Worm (Caenorhabditis elegans) whole organism, young adult: ENCODE results near the gene sre-30.

Source experiments
- ama-1 ChIP-seq, 3 experiments: fragments of 150-350 bp in 1 of 3; sonication (generic microtip) in 2 of 3; optimal IDR thresholded peaks; 2 replicates each; lab custom pipeline; 2014 to 2018; ENCODE audit warnings: missing biosample characterization in 2 of 3, missing genetic modification characterization in 2 of 3, missing genetic modification reagents in 2 of 3
- ceh-100 ChIP-seq: fragments of 200-800 bp; sonication (Bioruptor generic); IDR thresholded peaks from 2 replicates; pipeline ENCODE4 v1.3.6; 2022; ENCODE audit warnings: missing genetic modification reagents, missing genetic modification characterization, missing compliant biosample characterization
- ceh-40 ChIP-seq: fragments of 200-800 bp; sonication (Bioruptor generic); IDR thresholded peaks from 2 replicates; pipeline ENCODE4 v1.3.6; 2022; ENCODE audit warnings: missing genetic modification characterization, missing compliant biosample characterization
- madf-10 ChIP-seq: sonication (generic microtip); optimal IDR thresholded peaks from 2 replicates; lab custom pipeline; 2016; ENCODE audit warnings: mild to moderate bottlenecking, missing genetic modification characterization, missing compliant biosample characterization
- sdz-38 ChIP-seq: sonication (generic microtip); optimal IDR thresholded peaks from 2 replicates; lab custom pipeline; 2016; ENCODE audit warnings: missing genotype, missing genetic modification characterization, missing compliant biosample characterization
- snpc-4 ChIP-seq, 5 experiments: fragments of 150-350 bp in 1 of 5; sonication (generic microtip) in 4 of 5; optimal IDR thresholded peaks; 2 replicates each; lab custom pipeline; 2014 to 2018; ENCODE audit warnings: missing genetic modification characterization in 5 of 5, missing biosample characterization in 3 of 5, antibody characterized with exemption in 2 of 5, mild to moderate bottlenecking in 2 of 5, missing compliant biosample characterization in 2 of 5, missing genotype in 2 of 5, moderate library complexity in 2 of 5, missing genetic modification reagents in 1 of 5
- tlf-1 ChIP-seq: fragments of 200-800 bp; sonication (Bioruptor generic); optimal IDR thresholded peaks from 2 replicates; lab custom pipeline; 2018; ENCODE audit warnings: mild to moderate bottlenecking, missing genetic modification characterization, missing compliant biosample characterization
- unc-130 ChIP-seq: sonication (generic microtip); optimal IDR thresholded peaks from 2 replicates; lab custom pipeline; 2016; ENCODE audit warnings: missing genetic modification reagents, missing genetic modification characterization, missing compliant biosample characterization
- ztf-3 ChIP-seq: fragments of 200-800 bp; sonication (Bioruptor generic); optimal IDR thresholded peaks from 2 replicates; lab custom pipeline; 2018; ENCODE audit warnings: mild to moderate bottlenecking, missing genetic modification characterization, missing compliant biosample characterization

ce11 chrII:12387980-12388379 lies 18.3 kb downstream of the sre-30 start, which contains the start of gene sre-41:
- no peak for TF ChIP-seq ama-1 (optimal IDR thresholded peaks at IDR 0.05; lab: Kevin White, UChicago)
- no peak for TF ChIP-seq ama-1 (GFP tag; optimal IDR thresholded peaks at IDR 0.05; lab: Kevin White, UChicago)
- TF ChIP-seq ceh-100 (GFP tag; lab: Robert Waterston, UW) = no peak
- no peak for TF ChIP-seq ztf-3 (GFP tag; lab: Kevin White, UChicago)
- no peak for TF ChIP-seq madf-10 (tag; lab: Kevin White, UChicago)
- TF ChIP-seq ceh-40 = no peak
- no peak for TF ChIP-seq snpc-4 (GFP tag; optimal IDR thresholded peaks at IDR 0.05; lab: Kevin White, UChicago)
- no peak for TF ChIP-seq snpc-4 (tag; optimal IDR thresholded peaks at IDR 0.05; lab: Kevin White, UChicago)
- TF ChIP-seq tlf-1 (GFP tag; lab: Kevin White, UChicago) = no peak
- no peak for TF ChIP-seq unc-130
- no peak for TF ChIP-seq sdz-38 (tag; lab: Kevin White, UChicago)
